Fruit fly (Drosophila melanogaster): Measurements from ENCODE around the gene LManIII.
A peak's percentile ranks its signal among the peaks of the same experiment; 100 is the strongest.

LManIII gene

dm6 chr2L:8738253-8738665, 30.3 kb downstream of the LManIII start (continued):
- TF ChIP-seq Dll (GFP tag; IDR thresholded peaks at IDR 0.05; ENCODE audit: partially characterized antibody) (no peak), Ets65A (GFP tag) (peak; percentile 67), ATbp (GFP tag; optimal IDR thresholded peaks at IDR 0.05) (peak; percentile 30), Sry-δ (GFP tag; optimal IDR thresholded peaks at IDR 0.05) (no peak), CG14710 (tag; optimal IDR thresholded peaks at IDR 0.05) (no peak), Dp (GFP tag; optimal IDR thresholded peaks at IDR 0.05) (no peak), Awh (GFP tag; IDR thresholded peaks at IDR 0.05) (peak; percentile 58), CG10321 (GFP tag; IDR thresholded peaks at IDR 0.05) (no peak), unc-4 (GFP tag; IDR thresholded peaks at IDR 0.05; ENCODE audit: partially characterized antibody) (no peak), CG30431 (GFP tag; optimal IDR thresholded peaks at IDR 0.05) (no peak), CG14014 (GFP tag; IDR thresholded peaks at IDR 0.05) (no peak), fu2 (GFP tag; optimal IDR thresholded peaks at IDR 0.05) (no peak), CG9215 (GFP tag; IDR thresholded peaks at IDR 0.05) (no peak), CG32532 (GFP tag; IDR thresholded peaks at IDR 0.05) (peak; percentile 79), D (optimal IDR thresholded peaks at IDR 0.05) (no peak), D (GFP tag; optimal IDR thresholded peaks at IDR 0.05) (no peak), C15 (GFP tag; IDR thresholded peaks at IDR 0.05) (no peak), CG31441 (GFP tag; IDR thresholded peaks at IDR 0.05) (peak; percentile 20; the same call in 1 of the 2 replicates), tll (GFP tag; optimal IDR thresholded peaks at IDR 0.05) (no peak), emc (GFP tag; optimal IDR thresholded peaks at IDR 0.05) (no peak), CG17361 (GFP tag; IDR thresholded peaks at IDR 0.05) (peak; percentile 45; the same call in 1 of the 3 replicates), Ptx1 (GFP tag; IDR thresholded peaks at IDR 0.05) (no peak), ash1 (GFP tag; optimal IDR thresholded peaks at IDR 0.05) (no peak), gsb-n (tag; optimal IDR thresholded peaks at IDR 0.05) (no peak), HLH3B (GFP tag; IDR thresholded peaks at IDR 0.05) (no peak), hb (GFP tag; IDR thresholded peaks at IDR 0.05; ENCODE audit: partially characterized antibody) (no peak), bcd (GFP tag; optimal IDR thresholded peaks at IDR 0.05) (no peak), sob (GFP tag; IDR thresholded peaks at IDR 0.05) (no peak; the same call in 1 of the 2 replicates), CG4707 (GFP tag; optimal IDR thresholded peaks at IDR 0.05) (no peak), CG34422 (GFP tag; IDR thresholded peaks at IDR 0.05) (peak; percentile 61; the same call in 1 of the 3 replicates), unpg (GFP tag; optimal IDR thresholded peaks at IDR 0.05) (peak; percentile 18), CG8944 (GFP tag; optimal IDR thresholded peaks at IDR 0.05) (no peak), Dbx (GFP tag; IDR thresholded peaks at IDR 0.05) (0 out of 3 replicates have a peak, but pooled peaks have one; percentile 53), CG2202 (tag; optimal IDR thresholded peaks at IDR 0.05) (no peak), chinmo (GFP tag; IDR thresholded peaks at IDR 0.05; ENCODE audit: partially characterized antibody) (0 out of 4 replicates have a peak, but pooled peaks have one; percentile 33), ara (GFP tag; IDR thresholded peaks at IDR 0.05) (peak; percentile 66), mam (GFP tag; optimal IDR thresholded peaks at IDR 0.05) (peak; percentile 2), ase (GFP tag; IDR thresholded peaks at IDR 0.05) (no peak), zf30C (GFP tag; optimal IDR thresholded peaks at IDR 0.05) (no peak), org-1 (GFP tag; optimal IDR thresholded peaks at IDR 0.05) (peak; percentile 28), CG16815 (GFP tag; optimal IDR thresholded peaks at IDR 0.05) (no peak), chif (GFP tag; optimal IDR thresholded peaks at IDR 0.05) (no peak), E2f2 (GFP tag; IDR thresholded peaks at IDR 0.05) (no peak), scrt (GFP tag; optimal IDR thresholded peaks at IDR 0.05) (peak; percentile 54), ranshi (GFP tag; IDR thresholded peaks at IDR 0.05) (0 out of 2 replicates have a peak, but pooled peaks have one; percentile 29), CG17568 (GFP tag; optimal IDR thresholded peaks at IDR 0.05) (no peak), CG31388 (GFP tag; optimal IDR thresholded peaks at IDR 0.05) (no peak), dysf (GFP tag; IDR thresholded peaks at IDR 0.05) (no peak), toy (GFP tag; IDR thresholded peaks at IDR 0.05) (no peak), Blimp-1 (GFP tag; optimal IDR thresholded peaks at IDR 0.05) (peak; percentile 36), ac (GFP tag; optimal IDR thresholded peaks at IDR 0.05) (no peak), odd (GFP tag; optimal IDR thresholded peaks at IDR 0.05) (no peak)

Data from whole organism, embryonic.